Worm (Caenorhabditis elegans) whole organism, mixed stage, embryonic: ENCODE measurements around the gene irld-59.

Experiments
- M03D4.4 ChIP-seq: sonication (generic microtip); optimal IDR thresholded peaks from 2 replicates; lab custom pipeline; 2017; ENCODE audit warnings: mild to moderate bottlenecking, missing genetic modification characterization, missing compliant biosample characterization
- bed-3 ChIP-seq: fragments of 200-800 bp; sonication (Bioruptor generic); optimal IDR thresholded peaks from 3 replicates; lab custom pipeline; 2018; ENCODE audit warnings: mild to moderate bottlenecking, missing genetic modification characterization, moderate library complexity, missing compliant biosample characterization
- blmp-1 ChIP-seq: fragments of 150-350 bp; optimal IDR thresholded peaks from 2 replicates; lab custom pipeline; 2014; ENCODE audit warnings: missing biosample characterization, missing genetic modification characterization
- ceh-39 ChIP-seq: fragments of 150-350 bp; optimal IDR thresholded peaks from 2 replicates; lab custom pipeline; 2014; ENCODE audit warnings: missing biosample characterization, missing genetic modification characterization
- ceh-43 ChIP-seq: fragments of 200-800 bp; sonication (Bioruptor generic); optimal IDR thresholded peaks from 2 replicates; lab custom pipeline; 2018; ENCODE audit warnings: mild to moderate bottlenecking, missing genetic modification characterization, moderate library complexity, missing compliant biosample characterization
- ces-1 ChIP-seq: fragments of 150-350 bp; optimal IDR thresholded peaks from 2 replicates; lab custom pipeline; 2014; ENCODE audit warnings: missing biosample characterization, missing genetic modification reagents, missing genetic modification characterization
- drap-1 ChIP-seq: fragments of 200-800 bp; sonication (Bioruptor generic); optimal IDR thresholded peaks from 3 replicates; lab custom pipeline; 2018; ENCODE audit warnings: mild to moderate bottlenecking, missing genetic modification characterization, missing compliant biosample characterization
- elt-1 ChIP-seq: sonication (generic microtip); optimal IDR thresholded peaks from 2 replicates; lab custom pipeline; 2017; ENCODE audit warnings: missing genetic modification characterization, mild to moderate bottlenecking, missing compliant biosample characterization, antibody characterized with exemption, moderate library complexity, borderline replicate concordance; ENCODE audit not compliant: insufficient read depth
- elt-3 ChIP-seq: fragments of 150-350 bp; optimal IDR thresholded peaks from 2 replicates; lab custom pipeline; 2014; ENCODE audit warnings: missing biosample characterization, missing genetic modification characterization
- flh-1 ChIP-seq: fragments of 200-800 bp; sonication (Bioruptor generic); optimal IDR thresholded peaks from 2 replicates; lab custom pipeline; 2018; ENCODE audit warnings: mild to moderate bottlenecking, missing genetic modification characterization, moderate library complexity, missing compliant biosample characterization
- ham-2 ChIP-seq: fragments of 200-800 bp; sonication (Bioruptor generic); optimal IDR thresholded peaks from 2 replicates; lab custom pipeline; 2018; ENCODE audit warnings: mild to moderate bottlenecking, missing genetic modification characterization, missing compliant biosample characterization
- hlh-1 ChIP-seq: fragments of 150-350 bp; optimal IDR thresholded peaks from 2 replicates; lab custom pipeline; 2014; ENCODE audit warnings: missing biosample characterization, missing genetic modification reagents, missing genetic modification characterization
- lin-32 ChIP-seq: fragments of 200-800 bp; sonication (Bioruptor generic); optimal IDR thresholded peaks from 2 replicates; lab custom pipeline; 2018; ENCODE audit warnings: mild to moderate bottlenecking, missing genetic modification characterization, missing compliant biosample characterization
- lsy-2 ChIP-seq: fragments of 150-350 bp; optimal IDR thresholded peaks from 2 replicates; lab custom pipeline; 2014; ENCODE audit warnings: missing biosample characterization, missing genetic modification characterization
- mab-5 ChIP-seq: fragments of 150-350 bp; optimal IDR thresholded peaks from 2 replicates; lab custom pipeline; 2014; ENCODE audit warnings: missing biosample characterization, missing genetic modification characterization
- mep-1 ChIP-seq: fragments of 150-350 bp; optimal IDR thresholded peaks from 2 replicates; lab custom pipeline; 2017; ENCODE audit warnings: missing biosample characterization, missing genetic modification reagents, missing genetic modification characterization, inconsistent platforms
- mls-2 ChIP-seq: sonication (generic microtip); optimal IDR thresholded peaks from 2 replicates; lab custom pipeline; 2016; ENCODE audit warnings: mild to moderate bottlenecking, missing genetic modification characterization, moderate library complexity, missing compliant biosample characterization
- nhr-12 ChIP-seq: fragments of 150-350 bp; optimal IDR thresholded peaks from 2 replicates; lab custom pipeline; 2014; ENCODE audit warnings: missing biosample characterization, missing genetic modification characterization
- nhr-2 ChIP-seq: fragments of 150-350 bp; optimal IDR thresholded peaks from 2 replicates; lab custom pipeline; 2014; ENCODE audit warnings: missing biosample characterization, missing genetic modification characterization
- nhr-28 ChIP-seq: fragments of 150-350 bp; optimal IDR thresholded peaks from 2 replicates; lab custom pipeline; 2014; ENCODE audit warnings: missing biosample characterization, missing genetic modification characterization
- nhr-76 ChIP-seq: sonication (generic microtip); optimal IDR thresholded peaks from 2 replicates; lab custom pipeline; 2017; ENCODE audit warnings: missing biosample characterization, missing genetic modification characterization
- pha-4 ChIP-seq: fragments of 150-350 bp; optimal IDR thresholded peaks from 2 replicates; lab custom pipeline; 2018; ENCODE audit warnings: missing biosample characterization, missing genetic modification reagents, missing genetic modification characterization
- sem-2 ChIP-seq: fragments of 200-800 bp; sonication (Bioruptor generic); optimal IDR thresholded peaks from 2 replicates; lab custom pipeline; 2018; ENCODE audit warnings: mild to moderate bottlenecking, missing genetic modification characterization, missing compliant biosample characterization
- snpc-4 ChIP-seq: fragments of 150-350 bp; optimal IDR thresholded peaks from 2 replicates; lab custom pipeline; 2014; ENCODE audit warnings: missing biosample characterization, missing genetic modification characterization
- sptf-1 ChIP-seq: sonication (generic microtip); optimal IDR thresholded peaks from 2 replicates; lab custom pipeline; 2017; ENCODE audit warnings: mild to moderate bottlenecking, missing genetic modification characterization, moderate library complexity, missing compliant biosample characterization
- tbx-8 ChIP-seq: fragments of 200-800 bp; sonication (Bioruptor generic); optimal IDR thresholded peaks from 2 replicates; lab custom pipeline; 2018; ENCODE audit warnings: mild to moderate bottlenecking, missing genetic modification characterization, moderate library complexity, missing compliant biosample characterization
- unc-120 ChIP-seq: sonication (generic microtip); optimal IDR thresholded peaks from 2 replicates; lab custom pipeline; 2017; ENCODE audit warnings: missing genetic modification characterization, missing compliant biosample characterization; ENCODE audit not compliant: poor library complexity, severe bottlenecking
- unc-39 ChIP-seq: fragments of 150-350 bp; optimal IDR thresholded peaks from 2 replicates; lab custom pipeline; 2014; ENCODE audit warnings: missing biosample characterization, missing genetic modification characterization
- unc-62 ChIP-seq: fragments of 150-350 bp; optimal IDR thresholded peaks from 2 replicates; lab custom pipeline; 2014; ENCODE audit warnings: missing biosample characterization, missing genetic modification reagents, missing genetic modification characterization
- zip-8 ChIP-seq: fragments of 150-350 bp; optimal IDR thresholded peaks from 2 replicates; lab custom pipeline; 2014; ENCODE audit warnings: missing biosample characterization, missing genetic modification characterization
- ztf-11 ChIP-seq: fragments of 150-350 bp; optimal IDR thresholded peaks from 2 replicates; lab custom pipeline; 2014; ENCODE audit warnings: missing biosample characterization, missing genetic modification characterization

The irld-59 gene

DNA sequence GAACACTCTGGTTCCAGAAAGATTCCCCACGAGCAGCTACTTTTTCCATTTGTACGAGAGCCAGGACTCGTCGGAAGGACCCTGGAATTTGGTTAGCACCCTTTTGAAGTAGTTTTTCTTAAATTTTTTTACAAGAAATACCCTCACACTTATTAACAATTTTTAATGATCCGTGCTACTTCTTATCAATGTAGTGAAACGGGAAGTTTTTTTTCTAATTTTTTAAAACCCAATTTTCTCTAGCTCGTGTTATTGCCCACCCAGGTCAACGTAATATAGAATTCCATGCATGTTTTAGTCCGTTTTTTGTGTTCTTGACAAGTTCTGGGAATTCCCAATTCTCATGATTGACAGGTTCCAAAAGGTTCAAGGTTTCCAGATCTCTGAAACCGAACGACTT, 25.0 kb downstream of the irld-59 start:
- TF ChIP-seq ceh-43 (GFP tag; lab: Kevin White, UChicago) (no peak), elt-1 (no peak), M03D4.4 (no peak)

DNA sequence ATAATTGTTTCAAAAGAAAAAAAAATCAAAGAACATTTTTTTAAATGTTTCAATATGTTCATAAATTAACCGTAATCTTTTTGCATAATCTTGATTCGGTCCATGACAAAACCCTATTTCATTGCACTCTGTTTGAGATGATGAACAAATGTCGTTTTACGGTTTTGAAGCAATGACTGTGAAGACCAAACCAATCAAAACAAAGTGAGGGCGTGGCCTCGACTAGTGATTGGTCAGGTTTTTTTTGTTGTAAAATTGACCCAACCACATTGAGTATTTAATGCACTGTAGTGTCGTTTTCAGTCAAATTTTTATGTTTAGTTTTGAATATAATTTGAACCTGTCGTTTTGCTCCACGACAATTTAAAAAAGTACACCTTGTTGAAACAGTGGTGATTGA, 40.6 kb downstream of the irld-59 start:
- TF ChIP-seq bed-3 (GFP tag; lab: Kevin White, UChicago): no peak
- no peak for TF ChIP-seq mep-1 (tag; lab: Kevin White, UChicago)
- TF ChIP-seq sptf-1: no peak
- TF ChIP-seq nhr-2: no peak
- no peak for TF ChIP-seq drap-1 (GFP tag; lab: Kevin White, UChicago)
- TF ChIP-seq lin-32 (GFP tag; lab: Kevin White, UChicago): no peak
- TF ChIP-seq unc-120 (tag; lab: Kevin White, UChicago): no peak
- TF ChIP-seq snpc-4: no peak
- TF ChIP-seq sem-2 (GFP tag; lab: Kevin White, UChicago): no peak
- no peak for TF ChIP-seq unc-62 (GFP tag; lab: Kevin White, UChicago)
- TF ChIP-seq, all 35 proteins: peak for 0

DNA sequence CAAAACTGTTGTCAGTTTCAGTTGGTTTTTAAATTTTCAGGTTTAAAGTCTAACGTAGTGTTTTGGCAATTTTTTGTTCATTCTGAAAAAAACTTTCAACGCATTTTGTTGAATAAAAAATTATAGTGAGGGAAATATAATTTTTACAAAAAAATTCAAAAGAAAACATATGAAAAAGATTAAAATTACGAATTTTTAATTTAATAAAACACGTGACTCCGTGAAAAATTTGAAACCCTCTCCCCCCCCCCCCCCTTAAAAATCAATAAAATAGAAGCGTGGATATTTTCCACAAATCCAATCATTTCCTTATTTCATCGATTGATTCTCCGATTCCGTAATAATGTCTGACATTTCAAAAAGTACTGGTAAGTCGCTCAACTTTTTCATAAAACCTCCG, 41.3 kb downstream of the irld-59 start, which contains the start of gene Y73F8A.20:
Y73F8A.20 (plus strand) TSS at position 301 of the 400 bp plus-strand sequence.
- TF ChIP-seq sem-2 (GFP tag; lab: Kevin White, UChicago) (no peak), blmp-1 (no peak), ces-1 (GFP tag; lab: Kevin White, UChicago) (no peak), pha-4 (tag; lab: Kevin White, UChicago) (no peak), hlh-1 (no peak), M03D4.4 (no peak)

- TF ChIP-seq nhr-28 (no peak), ceh-39 (tag; lab: Kevin White, UChicago) (no peak), unc-39 (tag; lab: Kevin White, UChicago) (no peak), M03D4.4 (no peak), tbx-8 (GFP tag; lab: Kevin White, UChicago) (no peak), hlh-1 (no peak), elt-1 (no peak), blmp-1 (no peak), unc-62 (GFP tag; lab: Kevin White, UChicago) (no peak)
Observed at ce11 chrIV:15381826-15382225, 44.9 kb downstream of the irld-59 start.

ce11 chrIV:15382539-15382938, 45.7 kb downstream of the irld-59 start:
- TF ChIP-seq drap-1 (GFP tag; lab: Kevin White, UChicago): no peak
- TF ChIP-seq mls-2: no peak
- TF ChIP-seq ham-2 (GFP tag; lab: Kevin White, UChicago): no peak
- TF ChIP-seq ztf-11 (tag; lab: Kevin White, UChicago): no peak
- no peak for TF ChIP-seq unc-62 (GFP tag; lab: Kevin White, UChicago)
- no peak for TF ChIP-seq unc-39 (tag; lab: Kevin White, UChicago)
- TF ChIP-seq unc-120 (tag; lab: Kevin White, UChicago): no peak
- no peak for TF ChIP-seq snpc-4

ce11 chrIV:15385181-15385580, 48.3 kb downstream of the irld-59 start:
- TF ChIP-seq elt-1 (no peak), drap-1 (GFP tag; lab: Kevin White, UChicago) (no peak), mab-5 (tag; lab: Kevin White, UChicago) (no peak), snpc-4 (no peak), blmp-1 (no peak), pha-4 (tag; lab: Kevin White, UChicago) (no peak), nhr-12 (tag; lab: Kevin White, UChicago) (no peak), ces-1 (GFP tag; lab: Kevin White, UChicago) (no peak), elt-3 (tag; lab: Kevin White, UChicago) (no peak), lsy-2 (tag; lab: Kevin White, UChicago) (no peak), nhr-2 (no peak), unc-120 (tag; lab: Kevin White, UChicago) (no peak), zip-8 (tag; lab: Kevin White, UChicago) (no peak), hlh-1 (no peak), flh-1 (no peak), nhr-76 (tag; lab: Kevin White, UChicago) (no peak), mls-2 (no peak)
